Worm (Caenorhabditis elegans) whole organism, L2 larva: ENCODE data around the gene R13A1.10.

ENCODE experiments used
- C34F6.9 ChIP-seq: fragments of 150-350 bp; optimal IDR thresholded peaks from 2 replicates; lab custom pipeline; 2014; ENCODE audit warnings: missing biosample characterization, missing genetic modification characterization
- F13H6.1 ChIP-seq: sonication (generic microtip); optimal IDR thresholded peaks from 2 replicates; lab custom pipeline; 2016; ENCODE audit warnings: missing genetic modification characterization, missing compliant biosample characterization
- R02D3.7 ChIP-seq: fragments of 150-350 bp; optimal IDR thresholded peaks from 2 replicates; lab custom pipeline; 2014; ENCODE audit warnings: missing biosample characterization, missing genetic modification characterization
- Y55F3AM.14 ChIP-seq: fragments of 200-800 bp; sonication (Bioruptor generic); optimal IDR thresholded peaks from 2 replicates; lab custom pipeline; 2018; ENCODE audit warnings: mild to moderate bottlenecking, missing genetic modification characterization, missing compliant biosample characterization
- ZK546.5 ChIP-seq: sonication (generic microtip); optimal IDR thresholded peaks from 2 replicates; lab custom pipeline; 2017; ENCODE audit warnings: missing biosample characterization, missing genetic modification characterization
- aly-2 ChIP-seq: fragments of 150-350 bp; optimal IDR thresholded peaks from 2 replicates; lab custom pipeline; 2014; ENCODE audit warnings: missing biosample characterization, missing genetic modification characterization
- ama-1 ChIP-seq: fragments of 150-350 bp; optimal IDR thresholded peaks from 2 replicates; lab custom pipeline; 2018; ENCODE audit warnings: inconsistent platforms
- blmp-1 ChIP-seq: sonication (generic microtip); optimal IDR thresholded peaks from 2 replicates; lab custom pipeline; 2017; ENCODE audit warnings: missing genetic modification characterization, mild to moderate bottlenecking, missing compliant biosample characterization, antibody characterized with exemption, moderate library complexity; ENCODE audit not compliant: insufficient read depth
- ceh-16 ChIP-seq: fragments of 150-350 bp; optimal IDR thresholded peaks from 2 replicates; lab custom pipeline; 2014; ENCODE audit warnings: missing biosample characterization, missing genetic modification characterization
- ceh-82 ChIP-seq: fragments of 150-350 bp; optimal IDR thresholded peaks from 2 replicates; lab custom pipeline; 2014; ENCODE audit warnings: missing biosample characterization, missing genetic modification characterization
- crh-2 ChIP-seq: sonication (generic microtip); optimal IDR thresholded peaks from 2 replicates; lab custom pipeline; 2017; ENCODE audit warnings: missing biosample characterization, missing genetic modification characterization
- egl-27 ChIP-seq: sonication (generic microtip); optimal IDR thresholded peaks from 3 replicates; lab custom pipeline; 2017; ENCODE audit warnings: missing biosample characterization, missing genetic modification reagents, missing genetic modification characterization
- elt-1 ChIP-seq: fragments of 150-350 bp; optimal IDR thresholded peaks from 2 replicates; lab custom pipeline; 2014; ENCODE audit warnings: missing biosample characterization, missing genetic modification characterization
- elt-3 ChIP-seq: sonication (generic microtip); optimal IDR thresholded peaks from 2 replicates; lab custom pipeline; 2017; ENCODE audit warnings: missing biosample characterization, missing genetic modification characterization
- fos-1 ChIP-seq: fragments of 150-350 bp; optimal IDR thresholded peaks from 2 replicates; lab custom pipeline; 2014; ENCODE audit warnings: missing biosample characterization, missing genetic modification characterization
- gmeb-1 ChIP-seq: fragments of 150-350 bp; optimal IDR thresholded peaks from 2 replicates; lab custom pipeline; 2014; ENCODE audit warnings: missing biosample characterization, missing genetic modification characterization
- lin-11 ChIP-seq: fragments of 150-350 bp; sonication (generic microtip); optimal IDR thresholded peaks from 2 replicates; lab custom pipeline; 2014; ENCODE audit warnings: missing biosample characterization, missing genetic modification characterization, inconsistent platforms, mixed read lengths
- lin-39 ChIP-seq: fragments of 150-350 bp; optimal IDR thresholded peaks from 2 replicates; lab custom pipeline; 2014; ENCODE audit warnings: missing biosample characterization, missing genetic modification reagents, missing genetic modification characterization
- lsy-2 ChIP-seq, 2 experiments: fragments of 150-350 bp in 1 of 2; sonication (generic microtip) in 1 of 2; optimal IDR thresholded peaks; 2 replicates each; lab custom pipeline; 2014 to 2017; ENCODE audit warnings: missing biosample characterization in 2 of 2, missing genetic modification characterization in 2 of 2
- mab-5 ChIP-seq: fragments of 150-350 bp; optimal IDR thresholded peaks from 2 replicates; lab custom pipeline; 2014; ENCODE audit warnings: missing biosample characterization, missing genetic modification characterization
- mdl-1 ChIP-seq, 2 experiments: fragments of 150-350 bp in 1 of 2; sonication (generic microtip) in 1 of 2; optimal IDR thresholded peaks; 2 replicates each; lab custom pipeline; 2017; ENCODE audit warnings: missing biosample characterization in 2 of 2, missing genetic modification characterization in 2 of 2
- nhr-129 ChIP-seq: fragments of 150-350 bp; optimal IDR thresholded peaks from 2 replicates; lab custom pipeline; 2014; ENCODE audit warnings: missing biosample characterization, missing genetic modification characterization
- nhr-21 ChIP-seq: fragments of 150-350 bp; optimal IDR thresholded peaks from 2 replicates; lab custom pipeline; 2014; ENCODE audit warnings: missing biosample characterization, missing genetic modification characterization
- nhr-237 ChIP-seq: fragments of 150-350 bp; optimal IDR thresholded peaks from 2 replicates; lab custom pipeline; 2014; ENCODE audit warnings: missing biosample characterization, missing genetic modification characterization
- nhr-25 ChIP-seq: fragments of 150-350 bp; sonication (generic microtip); optimal IDR thresholded peaks from 3 replicates; lab custom pipeline; 2014; ENCODE audit warnings: missing biosample characterization, missing genetic modification characterization
- nhr-6 ChIP-seq: fragments of 150-350 bp; optimal IDR thresholded peaks from 2 replicates; lab custom pipeline; 2014; ENCODE audit warnings: missing biosample characterization, missing genetic modification characterization
- peb-1 ChIP-seq: fragments of 150-350 bp; optimal IDR thresholded peaks from 2 replicates; lab custom pipeline; 2014; ENCODE audit warnings: missing biosample characterization, missing genetic modification characterization
- sma-3 ChIP-seq: sonication (generic microtip); optimal IDR thresholded peaks from 2 replicates; lab custom pipeline; 2016; ENCODE audit warnings: missing genetic modification reagents, missing genetic modification characterization, missing compliant biosample characterization
- sma-9 ChIP-seq, 2 experiments: fragments of 150-350 bp in 1 of 2; sonication (generic microtip) in 1 of 2; optimal IDR thresholded peaks; 2 replicates each; lab custom pipeline; 2014 to 2016; ENCODE audit warnings: missing genetic modification characterization in 2 of 2, mild to moderate bottlenecking in 1 of 2, missing biosample characterization in 1 of 2, missing compliant biosample characterization in 1 of 2, missing genetic modification reagents in 1 of 2, moderate library complexity in 1 of 2
- snpc-4 ChIP-seq: fragments of 150-350 bp; optimal IDR thresholded peaks from 2 replicates; lab custom pipeline; 2014; ENCODE audit warnings: missing biosample characterization, missing genetic modification characterization
- unc-39 ChIP-seq: fragments of 150-350 bp; optimal IDR thresholded peaks from 2 replicates; lab custom pipeline; 2014; ENCODE audit warnings: missing biosample characterization, missing genetic modification characterization
- zag-1 ChIP-seq: fragments of 150-350 bp; optimal IDR thresholded peaks from 2 replicates; lab custom pipeline; 2014; ENCODE audit warnings: missing biosample characterization, missing genetic modification characterization
- ztf-1 ChIP-seq: fragments of 200-800 bp; sonication (Bioruptor generic); conservative IDR thresholded peaks from 2 replicates; pipeline ENCODE4 v1.3.6; 2022; ENCODE audit warnings: missing genetic modification characterization, missing compliant biosample characterization

Gene R13A1.10

ce11 chrIV:7190409-7190808 is 36.6 kb downstream of the R13A1.10 start:
- no peak for TF ChIP-seq ceh-82 (tag; lab: Kevin White, UChicago)
- TF ChIP-seq egl-27 (tag; lab: Kevin White, UChicago): no peak
- TF ChIP-seq gmeb-1 (tag; lab: Kevin White, UChicago): peak; percentile 51
- no peak for TF ChIP-seq unc-39 (tag; lab: Kevin White, UChicago)
- TF ChIP-seq fos-1: peak; percentile 78
- peak; percentile 0 for TF ChIP-seq nhr-21 (tag; lab: Kevin White, UChicago)
- TF ChIP-seq sma-3 (GFP tag; lab: Kevin White, UChicago): peak; percentile 38
- TF ChIP-seq sma-9 (GFP tag; optimal IDR thresholded peaks at IDR 0.05; lab: Kevin White, UChicago): peak; percentile 83
- no peak for TF ChIP-seq sma-9 (tag; optimal IDR thresholded peaks at IDR 0.05; lab: Kevin White, UChicago)
- peak; percentile 47 for TF ChIP-seq crh-2 (tag; lab: Kevin White, UChicago)
- TF ChIP-seq, all 48 proteins: peak for 6

ce11 chrIV:7188528-7189422 is 38.2 kb downstream of the R13A1.10 start, which contains the start of gene srlf-7:
srlf-7 (plus strand) TSS chrIV:7189287.
- no peak for TF ChIP-seq nhr-6 (tag; lab: Kevin White, UChicago)
- peak; percentile 21 for TF ChIP-seq C34F6.9 (tag; lab: Kevin White, UChicago)
- TF ChIP-seq snpc-4 (tag; lab: Kevin White, UChicago): no peak
- TF ChIP-seq peb-1: no peak
- no peak for TF ChIP-seq elt-3 (tag; lab: Kevin White, UChicago)
- TF ChIP-seq blmp-1 (tag; lab: Kevin White, UChicago): peak; percentile 77
- no peak for TF ChIP-seq ceh-16 (tag; lab: Kevin White, UChicago)
- TF ChIP-seq nhr-25: peak; percentile 70
- TF ChIP-seq fos-1: peak; percentile 98
- TF ChIP-seq sma-9 (GFP tag; optimal IDR thresholded peaks at IDR 0.05; lab: Kevin White, UChicago): peak; percentile 82
- no peak for TF ChIP-seq sma-9 (tag; optimal IDR thresholded peaks at IDR 0.05; lab: Kevin White, UChicago)
- TF ChIP-seq lsy-2 (tag; optimal IDR thresholded peaks at IDR 0.05; lab: Kevin White, UChicago): no peak
- peak; percentile 78 for TF ChIP-seq sma-3 (GFP tag; lab: Kevin White, UChicago)
- peak; percentile 27 for TF ChIP-seq nhr-129 (tag; lab: Kevin White, UChicago)
- no peak for TF ChIP-seq ZK546.5 (tag; lab: Kevin White, UChicago)
- no peak for TF ChIP-seq ztf-1 (GFP tag; lab: Robert Waterston, UW)
- peak; percentile 77 for TF ChIP-seq egl-27 (tag; lab: Kevin White, UChicago)
- TF ChIP-seq F13H6.1 (tag; lab: Kevin White, UChicago): peak; percentile 43
- peak; percentile 75 for TF ChIP-seq gmeb-1 (tag; lab: Kevin White, UChicago)
- TF ChIP-seq mab-5 (tag; lab: Kevin White, UChicago): no peak
- TF ChIP-seq crh-2 (tag; lab: Kevin White, UChicago): peak; percentile 76
- TF ChIP-seq mdl-1 (tag; optimal IDR thresholded peaks at IDR 0.05; lab: Kevin White, UChicago): peak in 1 of 2 experiments; percentile 11
- no peak for TF ChIP-seq lin-11 (tag; lab: Kevin White, UChicago)
- no peak for TF ChIP-seq nhr-237 (tag; lab: Kevin White, UChicago)
- TF ChIP-seq nhr-21 (tag; lab: Kevin White, UChicago): peak; percentile 41

- TF ChIP-seq elt-1 (tag; lab: Kevin White, UChicago) (no peak), aly-2 (tag; lab: Kevin White, UChicago) (no peak), zag-1 (no peak), elt-3 (tag; lab: Kevin White, UChicago) (no peak), R02D3.7 (no peak), nhr-129 (tag; lab: Kevin White, UChicago) (no peak), ama-1 (lab: Kevin White, UChicago) (no peak), lsy-2 (tag; optimal IDR thresholded peaks at IDR 0.05; lab: Kevin White, UChicago) (no peak), sma-3 (GFP tag; lab: Kevin White, UChicago) (no peak), egl-27 (tag; lab: Kevin White, UChicago) (no peak)
Observed at ce11 chrIV:7188030-7188429, 38.9 kb downstream of the R13A1.10 start, which contains the start of gene C42D4.13. C42D4.13 (minus strand) TSS chrIV:7188130.

- TF ChIP-seq ama-1 (lab: Kevin White, UChicago) (no peak), mdl-1 (tag; optimal IDR thresholded peaks at IDR 0.05; lab: Kevin White, UChicago) (no peak), R02D3.7 (no peak), C34F6.9 (tag; lab: Kevin White, UChicago) (no peak), Y55F3AM.14 (no peak), egl-27 (tag; lab: Kevin White, UChicago) (no peak), crh-2 (tag; lab: Kevin White, UChicago) (no peak), sma-9 (GFP tag; optimal IDR thresholded peaks at IDR 0.05; lab: Kevin White, UChicago) (no peak), sma-9 (tag; optimal IDR thresholded peaks at IDR 0.05; lab: Kevin White, UChicago) (no peak), lin-39 (tag; lab: Kevin White, UChicago) (no peak)
- TF ChIP-seq, all 48 proteins: peak for 0
Observed at ce11 chrIV:7186756-7187155, 40.2 kb downstream of the R13A1.10 start, which contains the start of gene str-249. str-249 (minus strand) TSS chrIV:7186856.
